Fruit fly (Drosophila melanogaster): Measurements from ENCODE around the gene ATPsynE.

ATPsynE gene

DNA sequence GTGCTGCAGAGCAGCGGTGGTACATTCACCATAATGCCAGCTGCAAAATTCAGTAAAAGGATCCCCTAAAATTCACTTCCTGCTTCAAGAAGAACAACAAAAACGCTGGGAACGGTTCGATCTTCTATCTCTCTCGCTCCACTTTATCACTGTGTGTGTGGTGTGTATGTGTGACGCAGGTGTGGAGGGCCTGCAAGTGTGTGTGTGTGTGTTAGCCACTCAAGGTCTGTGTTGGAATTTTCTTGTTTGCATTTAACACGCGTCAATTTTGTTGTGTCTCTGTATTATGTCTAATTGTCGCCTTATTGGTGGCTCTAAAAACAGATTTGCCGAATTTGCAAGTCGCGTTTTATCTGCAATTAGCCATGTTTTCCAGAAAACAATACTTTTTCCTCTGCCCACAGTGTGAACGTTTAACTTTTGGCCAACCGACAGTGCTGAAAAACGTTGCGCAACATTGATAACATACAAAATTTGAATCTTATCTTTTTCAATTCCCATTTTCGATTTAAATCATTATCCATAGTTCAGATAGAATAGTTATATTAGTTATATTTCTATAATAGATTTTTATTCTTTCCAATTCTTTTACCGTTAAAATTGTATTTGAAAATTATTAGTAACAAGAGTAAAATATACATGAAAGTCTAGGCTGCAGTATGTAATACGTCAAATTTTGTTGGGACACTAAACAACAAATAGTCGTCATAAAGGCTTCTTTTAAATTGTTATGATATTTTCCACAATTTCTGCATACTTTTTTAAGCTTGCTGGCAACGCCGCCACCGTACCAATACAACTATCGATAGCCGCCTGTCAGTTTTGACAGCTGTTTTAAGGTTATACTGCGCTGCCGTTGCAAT is at the start of gene ATPsynE, which contains the start of gene Afti:
Gene ATPsynE (plus strand): TSS at position 698 of the 863 bp plus-strand sequence.
Gene Afti (minus strand): TSS at position 440 of the 863 bp plus-strand sequence.
- peak; percentile 18 for TF ChIP-seq CG17801 (GFP tag; optimal IDR thresholded peaks at IDR 0.05; ENCODE audit: partially characterized antibody)

DNA sequence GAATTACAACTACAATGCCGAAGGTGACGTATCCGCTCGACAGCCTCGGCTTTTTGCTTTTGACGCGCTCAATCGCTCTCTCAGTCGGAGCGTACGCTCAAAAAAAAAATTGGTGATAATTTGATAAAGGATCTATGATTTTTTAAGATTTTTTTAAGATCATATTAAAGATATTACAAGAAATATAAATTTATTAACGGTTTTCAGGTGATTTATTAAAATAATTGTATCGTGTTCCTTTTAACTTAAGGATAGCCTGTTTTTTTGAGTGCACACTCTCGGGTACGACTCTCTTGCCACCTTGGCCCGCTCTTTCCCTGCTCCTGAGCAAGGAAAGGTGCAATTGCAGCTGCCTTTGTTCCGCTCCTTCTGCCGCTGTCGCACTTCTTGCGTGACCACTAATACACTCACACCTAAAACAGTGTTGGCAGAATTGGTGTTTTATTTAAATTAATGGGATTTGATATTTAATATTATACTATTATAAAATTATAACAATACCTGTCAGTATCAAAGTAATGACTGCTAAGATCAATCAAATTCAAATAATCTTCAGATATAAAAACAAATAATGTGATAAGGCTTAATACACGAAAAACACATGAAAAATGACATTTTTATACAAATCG is 48.7 kb upstream of the ATPsynE start:
- TF ChIP-seq CG17801 (GFP tag; optimal IDR thresholded peaks at IDR 0.05; ENCODE audit: partially characterized antibody), result peak; percentile 47

- no peak for TF ChIP-seq CG17801 (GFP tag; optimal IDR thresholded peaks at IDR 0.05; ENCODE audit: partially characterized antibody)
Observed at dm6 chr3R:14278523-14279303, 48.0 kb upstream of the ATPsynE start.

dm6 chr3R:14279311-14279998 is 47.3 kb upstream of the ATPsynE start:
- TF ChIP-seq CG17801 (GFP tag; optimal IDR thresholded peaks at IDR 0.05; ENCODE audit: partially characterized antibody), result no peak

dm6 chr3R:14280324-14280723 is 46.4 kb upstream of the ATPsynE start:
- no peak for TF ChIP-seq CG17801 (GFP tag; optimal IDR thresholded peaks at IDR 0.05; ENCODE audit: partially characterized antibody)

dm6 chr3R:14282215-14283041 is 44.3 kb upstream of the ATPsynE start:
- TF ChIP-seq CG17801 (GFP tag; optimal IDR thresholded peaks at IDR 0.05; ENCODE audit: partially characterized antibody), result no peak

DNA sequence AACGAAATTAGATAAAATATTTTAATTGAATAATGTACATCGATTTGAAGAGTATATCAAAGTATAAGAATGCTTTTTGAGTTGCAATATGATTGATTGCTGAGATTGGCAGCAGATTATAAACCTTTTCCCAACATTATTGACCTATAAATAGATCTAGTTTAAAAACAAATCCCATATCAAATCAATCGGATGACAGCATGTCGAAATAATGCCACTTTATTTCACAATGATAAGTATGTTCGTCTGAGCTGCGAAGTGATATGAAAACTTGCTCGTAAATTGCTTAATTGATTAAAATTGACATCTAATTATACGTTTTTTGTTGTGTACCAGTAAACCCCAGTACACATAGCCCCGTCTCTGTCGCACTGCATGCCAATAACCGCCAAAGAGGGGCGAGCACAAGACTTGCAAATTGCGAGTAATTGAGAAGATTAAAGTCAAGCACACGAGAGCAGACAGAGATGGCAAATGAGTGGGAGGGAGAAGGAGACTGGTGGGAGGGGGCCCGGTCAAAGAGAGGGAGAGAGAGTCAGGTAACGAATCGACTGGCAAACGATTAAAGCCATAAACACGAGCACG is 43.6 kb upstream of the ATPsynE start:
- no peak for TF ChIP-seq CG17801 (GFP tag; optimal IDR thresholded peaks at IDR 0.05; ENCODE audit: partially characterized antibody)

DNA sequence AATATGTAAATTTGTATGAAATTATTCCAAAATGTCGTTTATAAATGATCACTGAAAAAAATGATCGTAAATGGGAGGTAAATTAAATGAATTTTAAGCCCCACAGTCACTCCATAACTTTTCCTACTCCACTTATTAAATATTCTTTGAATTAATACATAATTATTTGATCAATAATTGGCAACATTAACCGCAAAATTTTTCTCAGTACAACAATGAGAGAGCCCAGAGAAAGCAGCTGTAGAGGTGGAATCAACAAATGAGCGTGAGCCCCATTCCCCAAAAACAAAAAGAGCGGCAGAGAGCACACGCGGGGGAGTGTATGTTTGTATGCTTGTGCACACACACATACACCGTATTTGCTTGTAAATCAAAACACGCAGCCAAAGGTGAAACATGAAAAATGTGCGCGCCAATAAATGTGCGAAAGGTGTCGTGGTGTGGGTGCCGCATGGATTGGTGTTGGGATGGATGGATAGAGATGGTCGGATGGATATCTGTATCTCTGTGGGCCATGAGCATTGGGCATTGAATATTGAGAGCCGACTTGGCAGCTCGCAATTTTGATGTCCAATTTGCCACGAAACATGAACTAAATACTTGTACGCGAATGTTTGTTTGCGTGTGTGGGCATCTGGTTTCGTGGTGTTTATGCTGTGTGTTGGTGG is 42.9 kb upstream of the ATPsynE start:
- peak; percentile 91 for TF ChIP-seq CG17801 (GFP tag; optimal IDR thresholded peaks at IDR 0.05; ENCODE audit: partially characterized antibody)

dm6 chr3R:14284422-14284760 is 42.4 kb upstream of the ATPsynE start:
- no peak for TF ChIP-seq CG17801 (GFP tag; optimal IDR thresholded peaks at IDR 0.05; ENCODE audit: partially characterized antibody)

- no peak for TF ChIP-seq CG17801 (GFP tag; optimal IDR thresholded peaks at IDR 0.05; ENCODE audit: partially characterized antibody)
Observed at dm6 chr3R:14285059-14285953, 41.4 kb upstream of the ATPsynE start.

- peak; percentile 39 for TF ChIP-seq CG17801 (GFP tag; optimal IDR thresholded peaks at IDR 0.05; ENCODE audit: partially characterized antibody)
Observed at dm6 chr3R:14286320-14287190, 40.2 kb upstream of the ATPsynE start, which contains the start of gene trx. Gene trx (minus strand): TSS chr3R:14286903.

Measured in ovary, adult (tissue).